Fruit fly (Drosophila melanogaster): ENCODE measurements around the gene Tengl3.
A peak's percentile ranks its signal among the peaks of the same experiment; 100 is the strongest.

The Tengl3 gene

dm6 chr2L:2221649-2222150, 16.4 kb downstream of the Tengl3 start:
- TF ChIP-seq Hr83 (GFP tag; optimal IDR thresholded peaks at IDR 0.05; ENCODE audit: poor library complexity, severe bottlenecking) (peak; percentile 100), jim (GFP tag; optimal IDR thresholded peaks at IDR 0.05) (peak; percentile 83), br (GFP tag; optimal IDR thresholded peaks at IDR 0.05) (peak; percentile 99), HLH106 (tag; optimal IDR thresholded peaks at IDR 0.05) (peak; percentile 97), CrebA (GFP tag; optimal IDR thresholded peaks at IDR 0.05; ENCODE audit: borderline replicate concordance) (no peak), Myc (optimal IDR thresholded peaks at IDR 0.05) (no peak), woc (GFP tag; optimal IDR thresholded peaks at IDR 0.05) (peak; percentile 93), GATAd (GFP tag; optimal IDR thresholded peaks at IDR 0.05) (peak; percentile 96), Vsx2 (GFP tag; optimal IDR thresholded peaks at IDR 0.05; ENCODE audit: partially characterized antibody) (no peak), foxo (GFP tag; optimal IDR thresholded peaks at IDR 0.05) (peak; percentile 85 to 98), CG9705 (GFP tag; optimal IDR thresholded peaks at IDR 0.05) (peak; percentile 89), Dfd (GFP tag; optimal IDR thresholded peaks at IDR 0.05) (no peak), rgr (GFP tag; optimal IDR thresholded peaks at IDR 0.05) (peak; percentile 99), dmrt93B (GFP tag; optimal IDR thresholded peaks at IDR 0.05) (peak; percentile 89), dsf (GFP tag; optimal IDR thresholded peaks at IDR 0.05; ENCODE audit: borderline replicate concordance) (peak; percentile 93), brk (GFP tag; optimal IDR thresholded peaks at IDR 0.05) (peak; percentile 98), Hr78 (GFP tag; optimal IDR thresholded peaks at IDR 0.05) (no peak), lola (GFP tag; optimal IDR thresholded peaks at IDR 0.05) (no peak), N (GFP tag; optimal IDR thresholded peaks at IDR 0.05) (no peak), Sp1 (GFP tag; optimal IDR thresholded peaks at IDR 0.05) (peak; percentile 99), ey (GFP tag; optimal IDR thresholded peaks at IDR 0.05) (peak; percentile 98), pan (optimal IDR thresholded peaks at IDR 0.05) (no peak), OdsH (GFP tag; optimal IDR thresholded peaks at IDR 0.05) (peak; percentile 99), Rel (GFP tag; optimal IDR thresholded peaks at IDR 0.05) (peak; percentile 87), Rel (tag; optimal IDR thresholded peaks at IDR 0.05) (peak; percentile 88), dl (GFP tag; optimal IDR thresholded peaks at IDR 0.05; ENCODE audit: insufficient read depth in 1 of 2, partially characterized antibody in 2 of 2) (peak; percentile 54 to 79), sage (GFP tag; optimal IDR thresholded peaks at IDR 0.05) (peak; percentile 96), fru (GFP tag; optimal IDR thresholded peaks at IDR 0.05) (peak; percentile 98), Dif (GFP tag; optimal IDR thresholded peaks at IDR 0.05; ENCODE audit: partially characterized antibody) (peak; percentile 78), tai (GFP tag; optimal IDR thresholded peaks at IDR 0.05) (peak; percentile 97), Hnf4 (GFP tag; optimal IDR thresholded peaks at IDR 0.05) (peak; percentile 99), usp (GFP tag; optimal IDR thresholded peaks at IDR 0.05) (no peak), sv (GFP tag; optimal IDR thresholded peaks at IDR 0.05) (peak; percentile 89), CG32264 (GFP tag; optimal IDR thresholded peaks at IDR 0.05) (peak; percentile 95), h (GFP tag; optimal IDR thresholded peaks at IDR 0.05) (peak; percentile 99), Abd-B (GFP tag; optimal IDR thresholded peaks at IDR 0.05) (no peak), Jra (GFP tag; optimal IDR thresholded peaks at IDR 0.05) (peak; percentile 98), psq (GFP tag; optimal IDR thresholded peaks at IDR 0.05) (peak; percentile 98), Mio (GFP tag; optimal IDR thresholded peaks at IDR 0.05) (peak; percentile 86)

DNA sequence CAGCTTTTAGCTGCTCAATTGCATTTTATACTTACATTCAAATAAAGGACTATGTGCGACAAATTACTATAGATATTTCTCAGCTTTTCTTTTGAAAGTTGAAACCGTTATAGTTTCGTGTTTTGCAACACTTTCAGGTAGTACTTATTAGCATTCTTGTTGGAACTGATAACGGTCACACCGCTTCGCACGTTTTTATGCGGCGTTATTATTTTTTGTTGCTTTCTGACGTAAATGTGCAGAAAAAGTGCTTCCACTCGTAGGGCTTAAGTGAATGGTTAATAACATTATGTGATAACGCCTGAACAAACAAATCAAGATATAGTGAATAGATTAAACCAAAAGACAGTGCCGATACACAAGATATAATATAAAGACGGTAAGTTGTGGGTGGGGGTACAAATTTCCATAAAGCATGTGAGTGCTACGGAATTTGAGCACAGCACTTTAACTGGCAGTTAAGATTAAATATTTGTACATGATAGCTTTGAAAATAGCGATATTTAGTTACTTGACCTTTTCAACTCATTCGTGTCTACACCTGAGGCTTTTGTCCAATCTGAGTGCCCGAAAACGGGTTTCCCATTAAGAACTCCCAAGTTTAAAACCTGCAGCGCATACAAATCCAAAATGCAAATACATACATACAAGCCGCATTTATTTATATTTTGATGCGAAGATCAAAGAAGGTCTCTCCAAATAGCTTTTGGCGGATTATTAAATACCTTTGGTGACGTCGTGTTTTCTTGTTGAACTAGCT, 17.3 kb downstream of the Tengl3 start, which contains the start of gene papi:
Gene papi (plus strand): TSS at position 176 of the 760 bp plus-strand sequence.
- no peak for TF ChIP-seq Rel (GFP tag; optimal IDR thresholded peaks at IDR 0.05)
- TF ChIP-seq Rel (tag; optimal IDR thresholded peaks at IDR 0.05): peak; percentile 68
- TF ChIP-seq pan (optimal IDR thresholded peaks at IDR 0.05): no peak
- TF ChIP-seq brk (GFP tag; optimal IDR thresholded peaks at IDR 0.05): no peak
- TF ChIP-seq Myc (optimal IDR thresholded peaks at IDR 0.05): no peak
- no peak for TF ChIP-seq CrebA (GFP tag; optimal IDR thresholded peaks at IDR 0.05; ENCODE audit: borderline replicate concordance)
- TF ChIP-seq tai (GFP tag; optimal IDR thresholded peaks at IDR 0.05): no peak
- peak; percentile 66 for TF ChIP-seq rgr (GFP tag; optimal IDR thresholded peaks at IDR 0.05)

Measured in whole organism, wandering third instar larva.